Fruit fly (Drosophila melanogaster) whole organism, pupa: Measurements from ENCODE around the gene CG15213.

Experiments
- CG12605 ChIP-seq: fragments of 200-800 bp; sonication (Bioruptor generic); IDR thresholded peaks from 2 replicates; pipeline ENCODE4 v1.3.6; 2022; ENCODE audit warnings: missing biosample characterization, missing genetic modification characterization
- CG13204 ChIP-seq: fragments of 200-800 bp; sonication (Bioruptor generic); optimal IDR thresholded peaks from 2 replicates; lab custom pipeline; 2018; ENCODE audit warnings: missing biosample characterization, mild to moderate bottlenecking, missing genetic modification characterization, moderate library complexity
- CG14655 ChIP-seq: fragments of 200-800 bp; sonication (Bioruptor generic); optimal IDR thresholded peaks from 3 replicates; lab custom pipeline; 2017; ENCODE audit warnings: mild to moderate bottlenecking, missing biosample characterization, missing genetic modification reagents, missing genetic modification characterization
- CG15710 ChIP-seq: fragments of 200-800 bp; sonication (Bioruptor generic); optimal IDR thresholded peaks from 2 replicates; lab custom pipeline; 2018; ENCODE audit warnings: missing biosample characterization, mild to moderate bottlenecking, missing genetic modification characterization, moderate library complexity
- CG32121 ChIP-seq: fragments of 200-800 bp; sonication (Bioruptor generic); IDR thresholded peaks from 2 replicates; pipeline ENCODE4 v1.3.6; 2022; ENCODE audit warnings: missing biosample characterization, missing genetic modification characterization
- CG9948 ChIP-seq: fragments of 200-800 bp; sonication (Bioruptor generic); optimal IDR thresholded peaks from 2 replicates; lab custom pipeline; 2018; ENCODE audit warnings: missing biosample characterization, mild to moderate bottlenecking, missing genetic modification characterization, moderate library complexity
- D1 ChIP-seq: fragments of 200-800 bp; sonication (Bioruptor generic); optimal IDR thresholded peaks from 2 replicates; lab custom pipeline; 2018; ENCODE audit warnings: missing biosample characterization, mild to moderate bottlenecking, missing genetic modification characterization, moderate library complexity
- EcR ChIP-seq: fragments of 200-800 bp; sonication (Bioruptor generic); optimal IDR thresholded peaks from 3 replicates; lab custom pipeline; 2019; ENCODE audit warnings: missing biosample characterization, missing genetic modification characterization, mild to moderate bottlenecking, moderate library complexity, missing genetic modification reagents
- Ets98B ChIP-seq: fragments of 200-800 bp; sonication (Bioruptor generic); IDR thresholded peaks from 2 replicates; pipeline ENCODE4 v1.3.6; 2022; ENCODE audit warnings: missing biosample characterization, missing genetic modification characterization
- Pif1A ChIP-seq: fragments of 200-800 bp; sonication (Bioruptor generic); optimal IDR thresholded peaks from 3 replicates; lab custom pipeline; 2016; ENCODE audit warnings: missing biosample characterization, missing genetic modification characterization
- Pif1B ChIP-seq: fragments of 200-800 bp; sonication (Bioruptor generic); optimal IDR thresholded peaks from 3 replicates; lab custom pipeline; 2016; ENCODE audit warnings: missing biosample characterization, missing genetic modification characterization
- fd96Ca ChIP-seq: fragments of 200-800 bp; sonication (Bioruptor generic); IDR thresholded peaks from 3 replicates; pipeline ENCODE4 v1.3.6; 2022; ENCODE audit warnings: missing biosample characterization, missing genetic modification characterization
- gl ChIP-seq: fragments of 200-800 bp; sonication (Bioruptor generic); optimal IDR thresholded peaks from 2 replicates; lab custom pipeline; 2018; ENCODE audit warnings: missing biosample characterization, mild to moderate bottlenecking, missing genetic modification characterization
- rn ChIP-seq: fragments of 200-800 bp; sonication (Bioruptor generic); IDR thresholded peaks from 2 replicates; pipeline ENCODE4 v1.3.6; 2022; ENCODE audit warnings: missing biosample characterization, missing genetic modification characterization

DNA sequence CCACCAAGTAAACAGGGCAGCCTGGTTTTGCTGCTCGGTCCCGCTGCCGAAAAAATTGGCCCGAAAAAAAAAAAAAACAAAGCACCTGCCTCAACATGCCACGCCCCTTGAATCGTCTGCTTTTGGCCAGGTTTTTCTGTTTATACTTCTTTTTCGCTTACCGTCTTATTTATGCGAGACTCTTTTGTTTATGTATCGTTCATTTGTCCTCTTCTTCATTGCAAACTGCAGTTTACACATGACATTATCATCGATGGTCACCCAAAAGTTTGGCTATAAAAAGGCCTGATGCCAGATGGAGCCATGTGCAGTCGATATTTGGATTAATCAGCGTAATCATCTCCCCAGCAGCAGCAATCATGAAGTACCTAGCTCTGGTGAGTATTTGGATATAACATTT, 1.8 kb downstream of the CG15213 start, which contains the start of gene CG15212:
- TF ChIP-seq fd96Ca (GFP tag; lab: Robert Waterston, UW) (no peak), CG13204 (GFP tag; lab: Kevin White, UChicago) (no peak), CG14655 (GFP tag; lab: Kevin White, UChicago) (no peak), CG32121 (GFP tag; lab: Robert Waterston, UW) (no peak), CG15710 (tag; lab: Kevin White, UChicago) (no peak), EcR (GFP tag; lab: Kevin White, UChicago) (no peak), D1 (tag; lab: Kevin White, UChicago) (no peak), Pif1A (GFP tag; lab: Kevin White, UChicago) (no peak), gl (no peak), rn (GFP tag; lab: Robert Waterston, UW) (no peak), Ets98B (no peak), CG9948 (no peak), CG12605 (GFP tag; lab: Robert Waterston, UW) (no peak), Pif1B (GFP tag; lab: Kevin White, UChicago) (no peak)
